Fruit fly (Drosophila melanogaster) whole organism, embryonic: ENCODE data around the gene CG10750.

Experiments
- Adf1 ChIP-seq: fragments of 200-800 bp; sonication (Bioruptor generic); IDR thresholded peaks from 2 replicates; pipeline ENCODE4 v1.3.6; 2022; ENCODE audit warnings: missing biosample characterization, missing genetic modification characterization
- CG10321 ChIP-seq: fragments of 200-800 bp; sonication (Bioruptor generic); IDR thresholded peaks from 2 replicates; pipeline ENCODE4 v1.3.6; 2022; ENCODE audit warnings: missing biosample characterization, missing genetic modification characterization
- CG10654 ChIP-seq: fragments of 200-800 bp; sonication (Bioruptor generic); optimal IDR thresholded peaks from 2 replicates; lab custom pipeline; 2016; ENCODE audit warnings: missing biosample characterization, missing genetic modification characterization
- CG1603 ChIP-seq: fragments of 200-800 bp; sonication (Bioruptor generic); optimal IDR thresholded peaks from 2 replicates; lab custom pipeline; 2019; ENCODE audit warnings: missing biosample characterization, mild to moderate bottlenecking, missing genetic modification characterization, moderate library complexity
- CG17912 ChIP-seq: fragments of 200-800 bp; sonication (Bioruptor generic); optimal IDR thresholded peaks from 2 replicates; lab custom pipeline; 2018; ENCODE audit warnings: missing biosample characterization, mild to moderate bottlenecking, missing genetic modification characterization
- CG18476 ChIP-seq: fragments of 200-800 bp; sonication (Bioruptor generic); optimal IDR thresholded peaks from 2 replicates; lab custom pipeline; 2016; ENCODE audit warnings: missing biosample characterization, mild to moderate bottlenecking, missing genetic modification characterization
- CG18764 ChIP-seq: fragments of 200-800 bp; sonication (Bioruptor generic); optimal IDR thresholded peaks from 3 replicates; lab custom pipeline; 2016; ENCODE audit warnings: missing biosample characterization, missing genetic modification characterization
- CG2116 ChIP-seq: fragments of 200-800 bp; sonication (Bioruptor generic); optimal IDR thresholded peaks from 3 replicates; lab custom pipeline; 2018; ENCODE audit warnings: missing biosample characterization, mild to moderate bottlenecking, missing genetic modification characterization
- CG2712 ChIP-seq: fragments of 200-800 bp; optimal IDR thresholded peaks from 3 replicates; lab custom pipeline; 2019; ENCODE audit warnings: missing biosample characterization, mild to moderate bottlenecking, missing genetic modification characterization, moderate library complexity
- CG3163 ChIP-seq: fragments of 200-800 bp; sonication (Bioruptor generic); optimal IDR thresholded peaks from 3 replicates; lab custom pipeline; 2016; ENCODE audit warnings: missing biosample characterization, missing genetic modification characterization
- CG32767 ChIP-seq: fragments of 200-800 bp; sonication (Bioruptor generic); IDR thresholded peaks from 2 replicates; pipeline ENCODE4 v1.3.6; 2022; ENCODE audit warnings: missing biosample characterization, missing genetic modification characterization
- CG33557 ChIP-seq: fragments of 200-800 bp; sonication (Bioruptor generic); optimal IDR thresholded peaks from 2 replicates; lab custom pipeline; 2019; ENCODE audit warnings: missing biosample characterization, mild to moderate bottlenecking, missing genetic modification characterization, moderate library complexity
- CG4328 ChIP-seq: fragments of 200-800 bp; sonication (Bioruptor generic); optimal IDR thresholded peaks from 3 replicates; lab custom pipeline; 2017; ENCODE audit warnings: missing biosample characterization, missing genetic modification reagents, missing genetic modification characterization
- CG43689 ChIP-seq: fragments of 200-800 bp; sonication (Bioruptor generic); IDR thresholded peaks from 2 replicates; pipeline ENCODE4 v1.3.6; 2022; ENCODE audit warnings: missing biosample characterization, missing genetic modification characterization
- CG4617 ChIP-seq: fragments of 200-800 bp; sonication (Bioruptor generic); optimal IDR thresholded peaks from 3 replicates; lab custom pipeline; 2016; ENCODE audit warnings: missing biosample characterization, missing genetic modification characterization, borderline replicate concordance
- CG4707 ChIP-seq: fragments of 200-800 bp; sonication (Bioruptor generic); optimal IDR thresholded peaks from 2 replicates; lab custom pipeline; 2018; ENCODE audit warnings: missing biosample characterization, mild to moderate bottlenecking, missing genetic modification characterization, moderate library complexity
- CG7839 ChIP-seq: fragments of 200-800 bp; sonication (Bioruptor generic); optimal IDR thresholded peaks from 3 replicates; lab custom pipeline; 2018; ENCODE audit warnings: missing biosample characterization, mild to moderate bottlenecking, missing genetic modification characterization, moderate library complexity
- Doc3 ChIP-seq: fragments of 200-800 bp; sonication (Bioruptor generic); IDR thresholded peaks from 3 replicates; pipeline ENCODE4 v1.3.6; 2022; ENCODE audit warnings: missing biosample characterization, missing genetic modification characterization; ENCODE audit not compliant: partially characterized antibody
- Dp ChIP-seq: fragments of 200-800 bp; sonication (Bioruptor generic); optimal IDR thresholded peaks from 2 replicates; lab custom pipeline; 2018; ENCODE audit warnings: missing biosample characterization, mild to moderate bottlenecking, missing genetic modification characterization, moderate library complexity
- Drgx ChIP-seq: fragments of 200-800 bp; sonication (Bioruptor generic); IDR thresholded peaks from 2 replicates; pipeline ENCODE4 v1.3.6; 2022; ENCODE audit warnings: missing biosample characterization, missing genetic modification characterization
- Ets65A ChIP-seq: fragments of 200-800 bp; sonication (Bioruptor generic); peaks from one replicate; lab custom pipeline; 2016; ENCODE audit warnings: missing biosample characterization, missing genetic modification characterization
- HmgZ ChIP-seq: fragments of 200-800 bp; sonication (Bioruptor generic); optimal IDR thresholded peaks from 2 replicates; lab custom pipeline; 2018; ENCODE audit warnings: missing biosample characterization, mild to moderate bottlenecking, missing genetic modification characterization
- Hr78 ChIP-seq, 2 experiments: fragments of 200-800 bp in 1 of 2; fragments of >200 bp in 1 of 2; sonication (Bioruptor generic) in 1 of 2; optimal IDR thresholded peaks; 2 replicates each; lab custom pipeline; 2017 to 2019; ENCODE audit warnings: missing biosample characterization in 2 of 2, missing genetic modification characterization in 2 of 2, mild to moderate bottlenecking in 1 of 2, moderate library complexity in 1 of 2
- Kr ChIP-seq: fragments of 200-800 bp; sonication (Bioruptor generic); optimal IDR thresholded peaks from 2 replicates; lab custom pipeline; 2017; ENCODE audit warnings: missing biosample characterization, mild to moderate bottlenecking, missing genetic modification characterization
- al ChIP-seq: fragments of 200-800 bp; sonication (Bioruptor generic); IDR thresholded peaks from 2 replicates; pipeline ENCODE4 v1.3.6; 2022; ENCODE audit warnings: missing biosample characterization, missing genetic modification characterization
- bbx ChIP-seq: fragments of 200-800 bp; sonication (Bioruptor generic); IDR thresholded peaks from 2 replicates; pipeline ENCODE4 v1.3.6; 2022; ENCODE audit warnings: missing biosample characterization, missing genetic modification characterization; ENCODE audit not compliant: partially characterized antibody
- bsh ChIP-seq, 2 experiments: fragments of 200-800 bp; sonication (Bioruptor generic); optimal IDR thresholded peaks; 2 replicates each; lab custom pipeline; 2017 to 2018; ENCODE audit warnings: mild to moderate bottlenecking in 2 of 2, missing biosample characterization in 2 of 2, missing genetic modification characterization in 2 of 2, moderate library complexity in 1 of 2
- cas ChIP-seq: fragments of 200-800 bp; sonication (Bioruptor generic); IDR thresholded peaks from 2 replicates; pipeline ENCODE4 v1.3.6; 2022; ENCODE audit warnings: missing biosample characterization, missing genetic modification characterization
- cato ChIP-seq: fragments of 200-800 bp; sonication (Bioruptor generic); optimal IDR thresholded peaks from 2 replicates; lab custom pipeline; 2016; ENCODE audit warnings: missing biosample characterization, missing genetic modification characterization, borderline replicate concordance
- ci ChIP-seq: fragments of 200-800 bp; sonication (Bioruptor generic); IDR thresholded peaks from 3 replicates; pipeline ENCODE4 v1.3.6; 2022; ENCODE audit warnings: missing biosample characterization, missing genetic modification characterization
- crp ChIP-seq, 2 experiments: fragments of 200-800 bp; sonication (Bioruptor generic); optimal IDR thresholded peaks; 2 replicates in 1 of 2; 3 replicates in 1 of 2; lab custom pipeline; 2017; ENCODE audit warnings: missing biosample characterization in 2 of 2, missing genetic modification characterization in 2 of 2, mild to moderate bottlenecking in 1 of 2, moderate library complexity in 1 of 2
- gsb ChIP-seq: fragments of 200-800 bp; sonication (Bioruptor generic); IDR thresholded peaks from 2 replicates; pipeline ENCODE4 v1.3.6; 2022; ENCODE audit warnings: missing biosample characterization, missing genetic modification characterization
- hkb ChIP-seq, 2 experiments: fragments of 200-800 bp in 1 of 2; fragments of >200 bp in 1 of 2; sonication (Bioruptor generic) in 1 of 2; IDR thresholded peaks in 1 of 2; optimal IDR thresholded peaks in 1 of 2; 2 replicates each; pipeline versions ENCODE4 v1.3.6 to Lab custom; 2017 to 2022; ENCODE audit warnings: missing biosample characterization in 1 of 2, missing genetic modification characterization in 1 of 2
- nerfin-1 ChIP-seq: fragments of 200-800 bp; sonication (Bioruptor generic); optimal IDR thresholded peaks from 3 replicates; lab custom pipeline; 2019; ENCODE audit warnings: missing biosample characterization, mild to moderate bottlenecking, missing genetic modification characterization, moderate library complexity
- nmo ChIP-seq: fragments of 200-800 bp; sonication (Bioruptor generic); optimal IDR thresholded peaks from 2 replicates; lab custom pipeline; 2018; ENCODE audit warnings: missing biosample characterization, mild to moderate bottlenecking, missing genetic modification characterization, moderate library complexity
- nom ChIP-seq: fragments of 200-800 bp; sonication (Bioruptor generic); optimal IDR thresholded peaks from 2 replicates; lab custom pipeline; 2017; ENCODE audit warnings: missing biosample characterization, missing genetic modification characterization, mild to moderate bottlenecking, moderate library complexity, missing genetic modification reagents
- oc ChIP-seq: fragments of 200-800 bp; sonication (Bioruptor generic); optimal IDR thresholded peaks from 2 replicates; lab custom pipeline; 2018; ENCODE audit warnings: missing biosample characterization, mild to moderate bottlenecking, missing genetic modification characterization, moderate library complexity
- org-1 ChIP-seq: fragments of 200-800 bp; sonication (Bioruptor generic); optimal IDR thresholded peaks from 2 replicates; lab custom pipeline; 2017; ENCODE audit warnings: missing biosample characterization, missing genetic modification characterization
- pan ChIP-seq, 4 experiments: fragments of >200 bp in 3 of 4; fragments of 200-800 bp in 1 of 4; sonication (Bioruptor generic) in 1 of 4; optimal IDR thresholded peaks in 3 of 4; IDR thresholded peaks in 1 of 4; 2 replicates each; pipeline versions ENCODE4 v1.3.6 to Lab custom; 2017 to 2022; ENCODE audit warnings: missing biosample characterization in 2 of 4, missing genetic modification characterization in 2 of 4, mixed read lengths in 1 of 4
- pho ChIP-seq: fragments of 200-800 bp; sonication (Bioruptor generic); optimal IDR thresholded peaks from 2 replicates; lab custom pipeline; 2016; ENCODE audit warnings: missing biosample characterization, missing genetic modification characterization
- phol ChIP-seq: fragments of 200-800 bp; sonication (Bioruptor generic); optimal IDR thresholded peaks from 3 replicates; lab custom pipeline; 2018; ENCODE audit warnings: missing biosample characterization, mild to moderate bottlenecking, missing genetic modification characterization, moderate library complexity
- pros ChIP-seq: fragments of 200-800 bp; sonication (Bioruptor generic); optimal IDR thresholded peaks from 3 replicates; lab custom pipeline; 2019; ENCODE audit warnings: missing biosample characterization, mild to moderate bottlenecking, missing genetic modification characterization, moderate library complexity
- slbo ChIP-seq: fragments of 200-800 bp; sonication (Bioruptor generic); IDR thresholded peaks from 2 replicates; pipeline ENCODE4 v1.3.6; 2022; ENCODE audit warnings: missing biosample characterization, missing genetic modification characterization
- trem ChIP-seq: fragments of 200-800 bp; optimal IDR thresholded peaks from 3 replicates; lab custom pipeline; 2019; ENCODE audit warnings: missing biosample characterization, mild to moderate bottlenecking, missing genetic modification characterization, moderate library complexity
- usp ChIP-seq: fragments of >200 bp; optimal IDR thresholded peaks from 2 replicates; lab custom pipeline; 2017; ENCODE audit warnings: missing biosample characterization, missing genetic modification characterization
- zfh2 ChIP-seq: fragments of 200-800 bp; sonication (Bioruptor generic); optimal IDR thresholded peaks from 2 replicates; lab custom pipeline; 2016; ENCODE audit warnings: missing biosample characterization, missing genetic modification characterization

CG10750 gene

DNA sequence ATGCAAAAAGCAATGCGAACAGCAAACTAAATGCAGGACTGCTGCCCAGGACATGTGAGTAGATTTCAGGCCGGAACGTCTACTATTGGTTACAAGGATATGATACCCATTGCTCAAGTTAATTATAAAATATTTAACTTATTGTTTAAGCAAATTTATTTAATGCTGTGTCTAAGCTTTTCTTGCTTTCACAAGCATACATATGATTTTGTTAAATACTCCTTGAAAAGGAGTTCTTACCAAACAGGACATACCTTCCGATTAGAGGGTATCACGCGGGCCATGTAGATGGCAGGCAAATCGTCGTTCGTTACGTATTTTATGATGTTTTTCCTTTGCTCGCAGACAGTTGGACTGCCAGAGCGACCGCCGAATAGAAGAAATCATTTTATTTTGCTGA is 14.5 kb upstream of the CG10750 start (continued):
- TF ChIP-seq cato (GFP tag; lab: Kevin White, UChicago), result no peak
- TF ChIP-seq slbo (GFP tag; lab: Robert Waterston, UW), result peak; percentile 67
- TF ChIP-seq oc (tag; lab: Kevin White, UChicago), result no peak
- peak; percentile 22 for TF ChIP-seq org-1 (GFP tag; lab: Kevin White, UChicago)
- no peak for TF ChIP-seq CG17912
- peak; percentile 14 for TF ChIP-seq CG18476 (GFP tag; lab: Kevin White, UChicago)
- TF ChIP-seq Adf1 (GFP tag; lab: Robert Waterston, UW), result no peak
- TF ChIP-seq CG4707 (GFP tag; lab: Kevin White, UChicago), result no peak
- TF ChIP-seq crp (GFP tag; optimal IDR thresholded peaks at IDR 0.05; lab: Kevin White, UChicago), result no peak
- TF ChIP-seq nerfin-1, result no peak
- TF ChIP-seq usp (GFP tag; lab: Kevin White, UChicago), result no peak
- TF ChIP-seq nmo (GFP tag; lab: Kevin White, UChicago), result peak; percentile 44
- peak in 1 of 2 experiments; percentile 31 for TF ChIP-seq bsh (GFP tag; optimal IDR thresholded peaks at IDR 0.05; lab: Kevin White, UChicago)
- no peak for TF ChIP-seq CG43689 (GFP tag; lab: Robert Waterston, UW)
- TF ChIP-seq nom, result no peak
- no peak for TF ChIP-seq trem (tag; lab: Kevin White, UChicago)
- TF ChIP-seq CG33557 (GFP tag; lab: Kevin White, UChicago), result no peak
- TF ChIP-seq CG10321 (GFP tag; lab: Robert Waterston, UW), result no peak
- no peak for TF ChIP-seq Ets65A (GFP tag; lab: Kevin White, UChicago)
- TF ChIP-seq zfh2, result no peak
- peak; percentile 44 for TF ChIP-seq phol (tag; lab: Kevin White, UChicago)
- TF ChIP-seq Doc3 (GFP tag; lab: Robert Waterston, UW), result no peak
- TF ChIP-seq al (GFP tag; lab: Robert Waterston, UW), result no peak
- TF ChIP-seq CG10654 (GFP tag; lab: Kevin White, UChicago), result peak; percentile 3
- TF ChIP-seq Kr, result no peak
- no peak for TF ChIP-seq CG2116 (GFP tag; lab: Kevin White, UChicago)
- TF ChIP-seq bbx, result no peak
- no peak for TF ChIP-seq CG4328
- peak; percentile 69; the same call in 2 of the 3 replicates for TF ChIP-seq ci
- no peak for TF ChIP-seq CG4617
- TF ChIP-seq CG2712 (tag; lab: Kevin White, UChicago), result peak; percentile 63
- no peak for TF ChIP-seq hkb (optimal IDR thresholded peaks at IDR 0.05; lab: Kevin White, UChicago)
- TF ChIP-seq hkb (GFP tag; IDR thresholded peaks at IDR 0.05; lab: Robert Waterston, UW), result peak; percentile 54
- TF ChIP-seq Hr78 (GFP tag; optimal IDR thresholded peaks at IDR 0.05; lab: Kevin White, UChicago), result no peak
- no peak for TF ChIP-seq CG3163 (GFP tag; lab: Kevin White, UChicago)
- no peak for TF ChIP-seq pho
- TF ChIP-seq pros (GFP tag; lab: Kevin White, UChicago), result no peak
- TF ChIP-seq gsb (GFP tag; lab: Robert Waterston, UW), result no peak
- TF ChIP-seq pan (optimal IDR thresholded peaks at IDR 0.05; lab: Kevin White, UChicago), result peak in 1 of 2 experiments; percentile 7
- peak in 1 of 2 experiments; percentile 22 for TF ChIP-seq pan (GFP tag; optimal IDR thresholded peaks at IDR 0.05 in 1 of 2, IDR thresholded peaks at IDR 0.05 in 1 of 2)
- TF ChIP-seq CG32767, result peak; percentile 47; the same call in 1 of the 2 replicates
- TF ChIP-seq HmgZ (tag; lab: Kevin White, UChicago), result no peak
- no peak for TF ChIP-seq Dp (GFP tag; lab: Kevin White, UChicago)
- no peak for TF ChIP-seq cas (GFP tag; lab: Robert Waterston, UW)
- TF ChIP-seq Drgx (GFP tag; lab: Robert Waterston, UW), result no peak
- TF ChIP-seq CG1603, result peak; percentile 48
- TF ChIP-seq CG18764 (GFP tag; lab: Kevin White, UChicago), result no peak
- peak; percentile 55 for TF ChIP-seq CG7839 (tag; lab: Kevin White, UChicago)
- TF ChIP-seq, all 482 proteins: peak for 141
